Worm (Caenorhabditis elegans) whole organism, L4/young adult: ENCODE results near the gene str-101.

Experiments used
- W03F9.2 ChIP-seq: fragments of 150-350 bp; optimal IDR thresholded peaks from 2 replicates; lab custom pipeline; 2014; ENCODE audit warnings: missing biosample characterization, missing genetic modification characterization
- dao-5 ChIP-seq: sonication (generic microtip); optimal IDR thresholded peaks from 2 replicates; lab custom pipeline; 2016; ENCODE audit warnings: missing genotype, missing genetic modification characterization, moderate library complexity, missing compliant biosample characterization
- him-1 ChIP-seq: sonication (generic microtip); optimal IDR thresholded peaks from 2 replicates; lab custom pipeline; 2016; ENCODE audit warnings: missing genotype, missing genetic modification reagents, missing genetic modification characterization, missing compliant biosample characterization

- no peak for TF ChIP-seq dao-5 (tag; lab: Kevin White, UChicago)
- TF ChIP-seq him-1 = no peak
- TF ChIP-seq W03F9.2 (tag; lab: Kevin White, UChicago) = no peak
These were observed 38.3 kb upstream of the str-101 start, which contains the start of gene str-6 for ce11 chrV:15750130-15750529.
